Worm (Caenorhabditis elegans) whole organism, L3 larva: ENCODE data around the gene nhr-10.

Source experiments
- R02D3.7 ChIP-seq: fragments of 150-350 bp; optimal IDR thresholded peaks from 2 replicates; lab custom pipeline; 2014; ENCODE audit warnings: missing biosample characterization, missing genetic modification characterization
- ZK546.5 ChIP-seq: sonication (generic microtip); optimal IDR thresholded peaks from 2 replicates; lab custom pipeline; 2017; ENCODE audit warnings: missing biosample characterization, missing genetic modification characterization
- aly-2 ChIP-seq: fragments of 150-350 bp; optimal IDR thresholded peaks from 2 replicates; lab custom pipeline; 2014; ENCODE audit warnings: missing biosample characterization, missing genetic modification characterization
- ama-1 ChIP-seq: fragments of 150-350 bp; optimal IDR thresholded peaks from 2 replicates; lab custom pipeline; 2018
- ceh-16 ChIP-seq: sonication (generic microtip); optimal IDR thresholded peaks from 2 replicates; lab custom pipeline; 2017; ENCODE audit warnings: missing biosample characterization, missing genetic modification characterization
- ceh-28 ChIP-seq: fragments of 150-350 bp; optimal IDR thresholded peaks from 2 replicates; lab custom pipeline; 2014; ENCODE audit warnings: missing biosample characterization, missing genetic modification reagents, missing genetic modification characterization
- ceh-82 ChIP-seq: fragments of 150-350 bp; optimal IDR thresholded peaks from 2 replicates; lab custom pipeline; 2014; ENCODE audit warnings: missing biosample characterization, missing genetic modification characterization
- ceh-9 ChIP-seq: sonication (generic microtip); optimal IDR thresholded peaks from 2 replicates; lab custom pipeline; 2018; ENCODE audit warnings: missing biosample characterization, missing genetic modification characterization
- daf-12 ChIP-seq: fragments of 150-350 bp; optimal IDR thresholded peaks from 2 replicates; lab custom pipeline; 2014; ENCODE audit warnings: missing biosample characterization, missing genetic modification reagents, missing genetic modification characterization
- egl-27 ChIP-seq: sonication (generic microtip); optimal IDR thresholded peaks from 4 replicates; lab custom pipeline; 2017; ENCODE audit warnings: missing biosample characterization, missing genetic modification reagents, missing genetic modification characterization
- egl-5 ChIP-seq: fragments of 150-350 bp; optimal IDR thresholded peaks from 2 replicates; lab custom pipeline; 2017; ENCODE audit warnings: missing biosample characterization, missing genetic modification reagents, missing genetic modification characterization, inconsistent platforms
- elt-1 ChIP-seq: fragments of 150-350 bp; optimal IDR thresholded peaks from 2 replicates; lab custom pipeline; 2014; ENCODE audit warnings: missing biosample characterization, missing genetic modification characterization
- elt-2 ChIP-seq: sonication (generic microtip); optimal IDR thresholded peaks from 2 replicates; lab custom pipeline; 2016; ENCODE audit warnings: missing genetic modification reagents, mild to moderate bottlenecking, missing genetic modification characterization, missing compliant biosample characterization
- elt-3 ChIP-seq, 3 experiments: fragments of 150-350 bp in 1 of 3; sonication (generic microtip) in 2 of 3; optimal IDR thresholded peaks; 2 replicates in 2 of 3; 4 replicates in 1 of 3; lab custom pipeline; 2014 to 2017; ENCODE audit warnings: missing biosample characterization in 3 of 3, missing genetic modification characterization in 3 of 3
- eor-1 ChIP-seq, 2 experiments: fragments of 150-350 bp; optimal IDR thresholded peaks; 2 replicates each; lab custom pipeline; 2014 to 2018; ENCODE audit warnings: missing biosample characterization in 2 of 2, missing genetic modification characterization in 2 of 2
- fkh-10 ChIP-seq: sonication (generic microtip); optimal IDR thresholded peaks from 2 replicates; lab custom pipeline; 2017; ENCODE audit warnings: missing biosample characterization, missing genetic modification reagents, missing genetic modification characterization
- fkh-2 ChIP-seq: fragments of 150-350 bp; optimal IDR thresholded peaks from 2 replicates; lab custom pipeline; 2014; ENCODE audit warnings: missing biosample characterization, missing genetic modification reagents, missing genetic modification characterization
- fos-1 ChIP-seq: fragments of 150-350 bp; optimal IDR thresholded peaks from 2 replicates; lab custom pipeline; 2014; ENCODE audit warnings: missing biosample characterization, missing genetic modification characterization
- hmg-11 ChIP-seq: sonication (generic microtip); optimal IDR thresholded peaks from 2 replicates; lab custom pipeline; 2016; ENCODE audit warnings: missing genetic modification characterization, missing compliant biosample characterization
- jun-1 ChIP-seq: fragments of 150-350 bp; optimal IDR thresholded peaks from 2 replicates; lab custom pipeline; 2014; ENCODE audit warnings: missing biosample characterization, missing genetic modification reagents, missing genetic modification characterization
- lin-15B ChIP-seq: fragments of 150-350 bp; optimal IDR thresholded peaks from 2 replicates; lab custom pipeline; 2014; ENCODE audit warnings: missing biosample characterization, missing genetic modification characterization
- lin-39 ChIP-seq: fragments of 150-350 bp; optimal IDR thresholded peaks from 2 replicates; lab custom pipeline; 2018; ENCODE audit warnings: missing biosample characterization, missing genetic modification reagents, missing genetic modification characterization
- lsy-12 ChIP-seq: sonication (generic microtip); optimal IDR thresholded peaks from 2 replicates; lab custom pipeline; 2016; ENCODE audit warnings: mild to moderate bottlenecking, missing genetic modification characterization, missing compliant biosample characterization
- mdl-1 ChIP-seq: fragments of 150-350 bp; optimal IDR thresholded peaks from 2 replicates; lab custom pipeline; 2014; ENCODE audit warnings: missing biosample characterization, missing genetic modification characterization
- mml-1 ChIP-seq: fragments of 150-350 bp; sonication (generic microtip); optimal IDR thresholded peaks from 3 replicates; lab custom pipeline; 2014; ENCODE audit warnings: missing biosample characterization, missing genetic modification characterization
- nfya-1 ChIP-seq: sonication (generic microtip); optimal IDR thresholded peaks from 2 replicates; lab custom pipeline; 2017; ENCODE audit warnings: missing genetic modification characterization, mild to moderate bottlenecking, missing compliant biosample characterization, antibody characterized with exemption, moderate library complexity; ENCODE audit not compliant: insufficient read depth
- nhr-11 ChIP-seq: fragments of 150-350 bp; optimal IDR thresholded peaks from 2 replicates; lab custom pipeline; 2014; ENCODE audit warnings: missing biosample characterization, missing genetic modification characterization
- nhr-12 ChIP-seq: fragments of 150-350 bp; optimal IDR thresholded peaks from 2 replicates; lab custom pipeline; 2014; ENCODE audit warnings: missing biosample characterization, missing genetic modification characterization
- nhr-23 ChIP-seq: fragments of 150-350 bp; optimal IDR thresholded peaks from 2 replicates; lab custom pipeline; 2014; ENCODE audit warnings: missing biosample characterization, missing genetic modification reagents, missing genetic modification characterization
- nhr-237 ChIP-seq: fragments of 150-350 bp; optimal IDR thresholded peaks from 2 replicates; lab custom pipeline; 2014; ENCODE audit warnings: missing biosample characterization, missing genetic modification characterization
- nhr-25 ChIP-seq: sonication (generic microtip); optimal IDR thresholded peaks from 2 replicates; lab custom pipeline; 2017; ENCODE audit warnings: missing biosample characterization, missing genetic modification characterization
- nhr-28 ChIP-seq: fragments of 150-350 bp; optimal IDR thresholded peaks from 2 replicates; lab custom pipeline; 2014; ENCODE audit warnings: missing biosample characterization, missing genetic modification characterization
- nhr-43 ChIP-seq: sonication (generic microtip); optimal IDR thresholded peaks from 2 replicates; lab custom pipeline; 2016; ENCODE audit warnings: mild to moderate bottlenecking, missing genetic modification characterization, missing compliant biosample characterization; ENCODE audit not compliant: poor library complexity, severe bottlenecking
- nhr-67 ChIP-seq: fragments of 150-350 bp; optimal IDR thresholded peaks from 2 replicates; lab custom pipeline; 2014; ENCODE audit warnings: missing biosample characterization, missing genetic modification characterization
- nhr-76 ChIP-seq: fragments of 150-350 bp; sonication (generic microtip); optimal IDR thresholded peaks from 5 replicates; lab custom pipeline; 2014; ENCODE audit warnings: missing biosample characterization, missing genetic modification characterization
- nhr-77 ChIP-seq: fragments of 150-350 bp; optimal IDR thresholded peaks from 2 replicates; lab custom pipeline; 2014; ENCODE audit warnings: missing biosample characterization, missing genetic modification characterization
- pha-4 ChIP-seq: fragments of 150-350 bp; optimal IDR thresholded peaks from 2 replicates; lab custom pipeline; 2014; ENCODE audit warnings: missing biosample characterization, missing genetic modification reagents, missing genetic modification characterization
- pqm-1 ChIP-seq: fragments of 150-350 bp; optimal IDR thresholded peaks from 2 replicates; lab custom pipeline; 2017; ENCODE audit warnings: missing biosample characterization, missing genetic modification characterization, inconsistent platforms
- sea-2 ChIP-seq: fragments of 150-350 bp; sonication (generic microtip); optimal IDR thresholded peaks from 4 replicates; lab custom pipeline; 2014; ENCODE audit warnings: missing biosample characterization, missing genetic modification reagents, missing genetic modification characterization
- skn-1 ChIP-seq: fragments of 150-350 bp; optimal IDR thresholded peaks from 2 replicates; lab custom pipeline; 2014; ENCODE audit warnings: missing biosample characterization, missing genetic modification characterization
- snpc-4 ChIP-seq: fragments of 150-350 bp; optimal IDR thresholded peaks from 2 replicates; lab custom pipeline; 2014; ENCODE audit warnings: missing biosample characterization, missing genetic modification characterization
- tbx-2 ChIP-seq: sonication (generic microtip); optimal IDR thresholded peaks from 2 replicates; lab custom pipeline; 2016; ENCODE audit warnings: mild to moderate bottlenecking, missing genetic modification characterization, missing compliant biosample characterization
- unc-39 ChIP-seq: sonication (generic microtip); optimal IDR thresholded peaks from 4 replicates; lab custom pipeline; 2017; ENCODE audit warnings: missing biosample characterization, missing genetic modification characterization
- unc-62 ChIP-seq: fragments of 150-350 bp; sonication (generic microtip); optimal IDR thresholded peaks from 4 replicates; lab custom pipeline; 2014; ENCODE audit warnings: missing biosample characterization, missing genetic modification reagents, missing genetic modification characterization
- zag-1 ChIP-seq: fragments of 150-350 bp; optimal IDR thresholded peaks from 2 replicates; lab custom pipeline; 2014; ENCODE audit warnings: missing biosample characterization, missing genetic modification characterization
- ztf-11 ChIP-seq: fragments of 150-350 bp; optimal IDR thresholded peaks from 2 replicates; lab custom pipeline; 2014; ENCODE audit warnings: missing biosample characterization, missing genetic modification characterization
- ztf-4 ChIP-seq: fragments of 150-350 bp; optimal IDR thresholded peaks from 2 replicates; lab custom pipeline; 2014; ENCODE audit warnings: missing biosample characterization, missing genetic modification characterization

The nhr-10 gene

ce11 chrIII:7159246-7159645 is 44.0 kb upstream of the nhr-10 start:
- TF ChIP-seq lin-15B (tag; lab: Kevin White, UChicago) (no peak), egl-5 (tag; lab: Kevin White, UChicago) (no peak), nhr-25 (tag; lab: Kevin White, UChicago) (no peak), ceh-9 (tag; lab: Kevin White, UChicago) (no peak), R02D3.7 (tag; lab: Kevin White, UChicago) (no peak), pha-4 (tag; lab: Kevin White, UChicago) (no peak), jun-1 (tag; lab: Kevin White, UChicago) (no peak), ztf-4 (tag; lab: Kevin White, UChicago) (no peak), hmg-11 (tag; lab: Kevin White, UChicago) (no peak), eor-1 (tag; optimal IDR thresholded peaks at IDR 0.05; lab: Kevin White, UChicago) (no peak), ceh-28 (tag; lab: Kevin White, UChicago) (no peak), unc-39 (tag; lab: Kevin White, UChicago) (no peak)

ce11 chrIII:7158709-7159108 is 43.5 kb upstream of the nhr-10 start, which contains the start of gene nuo-4:
TSS of gene nuo-4 (minus strand) at chrIII:7158809.
- TF ChIP-seq mdl-1 (no peak), ceh-9 (tag; lab: Kevin White, UChicago) (no peak), ceh-82 (no peak), ama-1 (lab: Kevin White, UChicago) (no peak), daf-12 (tag; lab: Kevin White, UChicago) (no peak), nhr-12 (tag; lab: Kevin White, UChicago) (no peak), R02D3.7 (tag; lab: Kevin White, UChicago) (no peak)

ce11 chrIII:7155631-7156030 is 40.4 kb upstream of the nhr-10 start:
- peak; percentile 81 for TF ChIP-seq zag-1 (tag; lab: Kevin White, UChicago)
- TF ChIP-seq nhr-77 = peak; percentile 69
- TF ChIP-seq skn-1 (tag; lab: Kevin White, UChicago) = peak; percentile 78
- peak; percentile 83 for TF ChIP-seq elt-2 (tag; lab: Kevin White, UChicago)
- TF ChIP-seq pha-4 (tag; lab: Kevin White, UChicago) = peak; percentile 92
- peak; percentile 74 for TF ChIP-seq lin-15B (tag; lab: Kevin White, UChicago)
- TF ChIP-seq R02D3.7 (tag; lab: Kevin White, UChicago) = peak; percentile 75
- no peak for TF ChIP-seq aly-2 (tag; lab: Kevin White, UChicago)
- peak; percentile 94 for TF ChIP-seq nfya-1 (tag; lab: Kevin White, UChicago)
- TF ChIP-seq pqm-1 (tag; lab: Kevin White, UChicago) = peak; percentile 47
- peak; percentile 40 for TF ChIP-seq elt-1 (tag; lab: Kevin White, UChicago)
- TF ChIP-seq fkh-10 (GFP tag; lab: Kevin White, UChicago) = peak; percentile 98
- TF ChIP-seq egl-27 (tag; lab: Kevin White, UChicago) = peak; percentile 97
- TF ChIP-seq egl-5 (tag; lab: Kevin White, UChicago) = peak; percentile 85
- TF ChIP-seq elt-3 (tag; optimal IDR thresholded peaks at IDR 0.05; lab: Kevin White, UChicago) = no peak
- TF ChIP-seq ztf-11 = no peak
- TF ChIP-seq nhr-11 (tag; lab: Kevin White, UChicago) = peak; percentile 74
- peak; percentile 98 for TF ChIP-seq mdl-1
- peak; percentile 69 for TF ChIP-seq unc-62 (GFP tag; lab: Kevin White, UChicago)
- no peak for TF ChIP-seq eor-1 (tag; optimal IDR thresholded peaks at IDR 0.05; lab: Kevin White, UChicago)
- TF ChIP-seq nhr-12 (tag; lab: Kevin White, UChicago) = no peak
- peak; percentile 79 for TF ChIP-seq ama-1 (lab: Kevin White, UChicago)
- TF ChIP-seq nhr-67 (tag; lab: Kevin White, UChicago) = peak; percentile 15
- TF ChIP-seq lsy-12 (tag; lab: Kevin White, UChicago) = peak; percentile 87
- TF ChIP-seq nhr-43 (tag; lab: Kevin White, UChicago) = peak; percentile 80
- TF ChIP-seq nhr-25 (tag; lab: Kevin White, UChicago) = peak; percentile 87
- TF ChIP-seq mml-1 (tag; lab: Kevin White, UChicago) = no peak
- peak; percentile 67 for TF ChIP-seq lin-39 (tag; lab: Kevin White, UChicago)
- TF ChIP-seq sea-2 = peak; percentile 13
- TF ChIP-seq unc-39 (tag; lab: Kevin White, UChicago) = no peak
- TF ChIP-seq ceh-16 (tag; lab: Kevin White, UChicago) = no peak
- TF ChIP-seq nhr-76 (tag; lab: Kevin White, UChicago) = no peak
- TF ChIP-seq nhr-23 (tag; lab: Kevin White, UChicago) = peak; percentile 85
- no peak for TF ChIP-seq nhr-28
- peak; percentile 52 for TF ChIP-seq ceh-82
- TF ChIP-seq fkh-2 (tag; lab: Kevin White, UChicago) = no peak
- peak; percentile 89 for TF ChIP-seq ceh-28 (tag; lab: Kevin White, UChicago)
- TF ChIP-seq snpc-4 (tag; lab: Kevin White, UChicago) = peak; percentile 88
- peak; percentile 89 for TF ChIP-seq jun-1 (tag; lab: Kevin White, UChicago)
- TF ChIP-seq ztf-4 (tag; lab: Kevin White, UChicago) = no peak
- no peak for TF ChIP-seq daf-12 (tag; lab: Kevin White, UChicago)
- TF ChIP-seq fos-1 (tag; lab: Kevin White, UChicago) = peak; percentile 34
- TF ChIP-seq tbx-2 = peak; percentile 79
- no peak for TF ChIP-seq nhr-237 (tag; lab: Kevin White, UChicago)
- TF ChIP-seq ceh-9 (tag; lab: Kevin White, UChicago) = no peak
- peak; percentile 17 for TF ChIP-seq ZK546.5
- TF ChIP-seq hmg-11 (tag; lab: Kevin White, UChicago) = peak; percentile 92
